Worm (Caenorhabditis elegans) whole organism, L1 larva: ENCODE results near the gene C14A11.5.

Experiments
- C34B4.2 ChIP-seq: sonication (generic microtip); optimal IDR thresholded peaks from 2 replicates; lab custom pipeline; 2017; ENCODE audit warnings: mild to moderate bottlenecking, missing genetic modification characterization, missing compliant biosample characterization
- alr-1 ChIP-seq: fragments of 200-800 bp; sonication (Bioruptor generic); optimal IDR thresholded peaks from 2 replicates; lab custom pipeline; 2018; ENCODE audit warnings: borderline replicate concordance, mild to moderate bottlenecking, missing genetic modification characterization, missing compliant biosample characterization
- ama-1 ChIP-seq: fragments of 150-350 bp; optimal IDR thresholded peaks from 2 replicates; lab custom pipeline; 2014
- blmp-1 ChIP-seq: fragments of 150-350 bp; optimal IDR thresholded peaks from 2 replicates; lab custom pipeline; 2014; ENCODE audit warnings: missing biosample characterization, missing genetic modification characterization
- ceh-63 ChIP-seq: fragments of 200-800 bp; sonication (Bioruptor generic); optimal IDR thresholded peaks from 2 replicates; lab custom pipeline; 2018; ENCODE audit warnings: mild to moderate bottlenecking, missing genetic modification characterization, missing compliant biosample characterization
- ceh-8 ChIP-seq: fragments of 200-800 bp; sonication (Bioruptor generic); optimal IDR thresholded peaks from 2 replicates; lab custom pipeline; 2018; ENCODE audit warnings: mild to moderate bottlenecking, missing genetic modification characterization, moderate library complexity, missing compliant biosample characterization
- dsc-1 ChIP-seq: sonication (generic microtip); optimal IDR thresholded peaks from 2 replicates; lab custom pipeline; 2016; ENCODE audit warnings: mild to moderate bottlenecking, missing genetic modification characterization, missing compliant biosample characterization
- efl-3 ChIP-seq: fragments of 200-800 bp; sonication (Bioruptor generic); optimal IDR thresholded peaks from 2 replicates; lab custom pipeline; 2018; ENCODE audit warnings: mild to moderate bottlenecking, missing genetic modification characterization, missing compliant biosample characterization
- egl-13 ChIP-seq: sonication (generic microtip); optimal IDR thresholded peaks from 2 replicates; lab custom pipeline; 2016; ENCODE audit warnings: missing genotype, missing genetic modification reagents, missing genetic modification characterization, missing compliant biosample characterization
- egl-27 ChIP-seq, 2 experiments: fragments of 150-350 bp in 1 of 2; sonication (generic microtip); optimal IDR thresholded peaks; 3 replicates each; lab custom pipeline; 2017 to 2018; ENCODE audit warnings: missing biosample characterization in 2 of 2, missing genetic modification characterization in 2 of 2, missing genetic modification reagents in 2 of 2
- elt-3 ChIP-seq, 6 experiments: fragments of 150-350 bp in 1 of 6; sonication (generic microtip); optimal IDR thresholded peaks; 2 replicates each; lab custom pipeline; 2017 to 2018; ENCODE audit warnings: missing biosample characterization in 6 of 6, missing genetic modification characterization in 6 of 6, inconsistent platforms in 1 of 6
- ets-5 ChIP-seq: fragments of 200-800 bp; sonication (Bioruptor generic); IDR thresholded peaks from 2 replicates; pipeline ENCODE4 v1.3.6; 2022; ENCODE audit warnings: missing genetic modification characterization, missing compliant biosample characterization
- fkh-10 ChIP-seq: sonication (generic microtip); optimal IDR thresholded peaks from 2 replicates; lab custom pipeline; 2017; ENCODE audit warnings: missing biosample characterization, missing genetic modification reagents, missing genetic modification characterization
- fkh-8 ChIP-seq: sonication (generic microtip); optimal IDR thresholded peaks from 2 replicates; lab custom pipeline; 2016; ENCODE audit warnings: mild to moderate bottlenecking, missing genetic modification characterization, missing compliant biosample characterization
- fos-1 ChIP-seq: fragments of 150-350 bp; optimal IDR thresholded peaks from 2 replicates; lab custom pipeline; 2014; ENCODE audit warnings: missing biosample characterization, missing genetic modification characterization
- hlh-17 ChIP-seq: fragments of 200-800 bp; sonication (Bioruptor generic); optimal IDR thresholded peaks from 2 replicates; lab custom pipeline; 2018; ENCODE audit warnings: missing genetic modification characterization, mild to moderate bottlenecking, missing compliant biosample characterization, moderate library complexity, borderline replicate concordance
- hlh-4 ChIP-seq: sonication (generic microtip); optimal IDR thresholded peaks from 2 replicates; lab custom pipeline; 2016; ENCODE audit warnings: mild to moderate bottlenecking, missing genetic modification characterization, missing compliant biosample characterization
- hpl-2 ChIP-seq: fragments of 150-350 bp; optimal IDR thresholded peaks from 2 replicates; lab custom pipeline; 2014; ENCODE audit warnings: missing biosample characterization, missing genetic modification reagents, missing genetic modification characterization
- irx-1 ChIP-seq: sonication (generic microtip); optimal IDR thresholded peaks from 2 replicates; lab custom pipeline; 2016; ENCODE audit warnings: missing genetic modification characterization, missing compliant biosample characterization
- isw-1 ChIP-seq: fragments of 200-800 bp; sonication (Bioruptor generic); IDR thresholded peaks from 2 replicates; pipeline ENCODE4 v1.3.6; 2022; ENCODE audit warnings: missing genetic modification characterization, missing compliant biosample characterization
- lin-14 ChIP-seq: fragments of 200-800 bp; sonication (Bioruptor generic); optimal IDR thresholded peaks from 2 replicates; lab custom pipeline; 2018; ENCODE audit warnings: mild to moderate bottlenecking, missing genetic modification characterization, moderate library complexity, missing compliant biosample characterization
- lin-15B ChIP-seq: fragments of 150-350 bp; sonication (generic microtip); optimal IDR thresholded peaks from 3 replicates; lab custom pipeline; 2014; ENCODE audit warnings: missing biosample characterization, missing genetic modification characterization
- lir-3 ChIP-seq: sonication (generic microtip); optimal IDR thresholded peaks from 2 replicates; lab custom pipeline; 2016; ENCODE audit warnings: mild to moderate bottlenecking, missing genetic modification characterization, moderate library complexity, missing compliant biosample characterization; ENCODE audit not compliant: poor library complexity
- lsy-2 ChIP-seq, 2 experiments: fragments of 150-350 bp; optimal IDR thresholded peaks; 2 replicates each; lab custom pipeline; 2014; ENCODE audit warnings: missing biosample characterization in 2 of 2, missing genetic modification characterization in 2 of 2
- mef-2 ChIP-seq: fragments of 150-350 bp; optimal IDR thresholded peaks from 2 replicates; lab custom pipeline; 2014; ENCODE audit warnings: missing biosample characterization, missing genetic modification characterization
- nhr-11 ChIP-seq: fragments of 150-350 bp; optimal IDR thresholded peaks from 2 replicates; lab custom pipeline; 2014; ENCODE audit warnings: missing biosample characterization, missing genetic modification characterization
- nhr-19 ChIP-seq: fragments of 200-800 bp; sonication (Bioruptor generic); conservative IDR thresholded peaks from 2 replicates; pipeline ENCODE4 v1.3.6; 2022; ENCODE audit warnings: missing genetic modification characterization, missing compliant biosample characterization
- nhr-237 ChIP-seq: fragments of 150-350 bp; optimal IDR thresholded peaks from 2 replicates; lab custom pipeline; 2014; ENCODE audit warnings: missing biosample characterization, missing genetic modification characterization
- nhr-47 ChIP-seq: sonication (generic microtip); optimal IDR thresholded peaks from 2 replicates; lab custom pipeline; 2016; ENCODE audit warnings: mild to moderate bottlenecking, missing genetic modification characterization, moderate library complexity, missing compliant biosample characterization
- nhr-71 ChIP-seq: sonication (generic microtip); optimal IDR thresholded peaks from 2 replicates; lab custom pipeline; 2016; ENCODE audit warnings: mild to moderate bottlenecking, missing genetic modification characterization, moderate library complexity, missing compliant biosample characterization
- nhr-84 ChIP-seq: sonication (generic microtip); optimal IDR thresholded peaks from 2 replicates; lab custom pipeline; 2017; ENCODE audit warnings: missing biosample characterization, missing genetic modification characterization
- nhr-85 ChIP-seq: sonication (generic microtip); peaks from one replicate; lab custom pipeline; 2016; ENCODE audit warnings: missing genetic modification characterization, inconsistent platforms, missing compliant biosample characterization
- pag-3 ChIP-seq: sonication (generic microtip); optimal IDR thresholded peaks from 2 replicates; lab custom pipeline; 2017; ENCODE audit warnings: missing genetic modification characterization, mild to moderate bottlenecking, missing compliant biosample characterization, antibody characterized with exemption, borderline replicate concordance; ENCODE audit not compliant: insufficient read depth
- pax-3 ChIP-seq: fragments of 200-800 bp; sonication (Bioruptor generic); optimal IDR thresholded peaks from 2 replicates; lab custom pipeline; 2018; ENCODE audit warnings: mild to moderate bottlenecking, missing genetic modification characterization, moderate library complexity, missing compliant biosample characterization
- sox-4 ChIP-seq: sonication (generic microtip); optimal IDR thresholded peaks from 2 replicates; lab custom pipeline; 2016; ENCODE audit warnings: missing genetic modification characterization, missing compliant biosample characterization
- sptf-1 ChIP-seq: fragments of 150-350 bp; optimal IDR thresholded peaks from 2 replicates; lab custom pipeline; 2014; ENCODE audit warnings: missing biosample characterization, missing genetic modification characterization
- swsn-7 ChIP-seq: sonication (generic microtip); optimal IDR thresholded peaks from 2 replicates; lab custom pipeline; 2016; ENCODE audit warnings: missing genetic modification characterization, missing compliant biosample characterization
- unc-30 ChIP-seq: sonication (generic microtip); optimal IDR thresholded peaks from 2 replicates; lab custom pipeline; 2017; ENCODE audit warnings: missing biosample characterization, missing genetic modification characterization
- unc-62 ChIP-seq: fragments of 150-350 bp; optimal IDR thresholded peaks from 2 replicates; lab custom pipeline; 2014; ENCODE audit warnings: missing biosample characterization, missing genetic modification reagents, missing genetic modification characterization
- unc-86 ChIP-seq: sonication (generic microtip); optimal IDR thresholded peaks from 2 replicates; lab custom pipeline; 2016; ENCODE audit warnings: missing genetic modification characterization, missing compliant biosample characterization
- zip-4 ChIP-seq: fragments of 200-800 bp; sonication (Bioruptor generic); optimal IDR thresholded peaks from 2 replicates; lab custom pipeline; 2018; ENCODE audit warnings: mild to moderate bottlenecking, missing genetic modification characterization, moderate library complexity, missing compliant biosample characterization
- ztf-4 ChIP-seq: fragments of 150-350 bp; optimal IDR thresholded peaks from 2 replicates; lab custom pipeline; 2014; ENCODE audit warnings: missing biosample characterization, missing genetic modification characterization

The C14A11.5 gene

DNA sequence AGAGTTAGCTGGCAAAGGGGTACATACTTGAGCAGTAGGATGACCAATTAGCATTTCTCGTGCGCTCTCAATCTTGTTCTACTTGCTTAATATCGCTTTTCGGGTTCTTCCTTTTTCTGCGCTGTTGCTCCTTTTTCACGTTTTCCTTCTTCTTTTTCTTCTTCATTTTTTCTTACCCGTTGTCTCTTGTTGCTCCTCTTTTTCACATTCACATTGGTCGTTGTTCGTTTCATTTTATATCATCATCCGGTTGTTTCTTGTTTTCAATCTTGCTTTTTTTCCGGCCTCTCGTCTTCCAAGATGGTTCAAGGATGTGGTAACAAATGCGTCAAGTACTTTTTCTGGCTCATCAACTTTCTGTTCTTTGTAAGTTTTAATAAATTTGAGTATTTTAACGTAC is 12.8 kb upstream of the C14A11.5 start, which contains the start of gene tsp-6:
Gene tsp-6 (plus strand): TSS at position 301 of the 400 bp plus-strand sequence.
- no peak for TF ChIP-seq fos-1 (tag; lab: Kevin White, UChicago)
- TF ChIP-seq lir-3, result no peak
- TF ChIP-seq nhr-84, result no peak
- TF ChIP-seq swsn-7 (tag; lab: Kevin White, UChicago), result no peak
- no peak for TF ChIP-seq egl-13 (tag; lab: Kevin White, UChicago)
- no peak for TF ChIP-seq unc-62 (GFP tag; lab: Kevin White, UChicago)
- no peak for TF ChIP-seq zip-4 (GFP tag; lab: Kevin White, UChicago)
- TF ChIP-seq ama-1 (lab: Kevin White, UChicago), result no peak

- peak; percentile 45 for TF ChIP-seq sox-4
- peak; percentile 58 for TF ChIP-seq hlh-4
- peak; percentile 70 for TF ChIP-seq nhr-71 (tag; lab: Kevin White, UChicago)
- peak; percentile 90 for TF ChIP-seq fkh-8 (tag; lab: Kevin White, UChicago)
- TF ChIP-seq lin-14, result peak; percentile 29
- TF ChIP-seq elt-3 (tag; optimal IDR thresholded peaks at IDR 0.05; lab: Kevin White, UChicago), result no peak
- TF ChIP-seq nhr-85 (tag; lab: Kevin White, UChicago), result no peak
- no peak for TF ChIP-seq ceh-8 (GFP tag; lab: Kevin White, UChicago)
- TF ChIP-seq ztf-4 (tag; lab: Kevin White, UChicago), result peak; percentile 26
- peak; percentile 48 for TF ChIP-seq nhr-47 (tag; lab: Kevin White, UChicago)
- TF ChIP-seq ama-1 (lab: Kevin White, UChicago), result no peak
Measured at ce11 chrX:2819747-2820146, 12.4 kb upstream of the C14A11.5 start.

DNA sequence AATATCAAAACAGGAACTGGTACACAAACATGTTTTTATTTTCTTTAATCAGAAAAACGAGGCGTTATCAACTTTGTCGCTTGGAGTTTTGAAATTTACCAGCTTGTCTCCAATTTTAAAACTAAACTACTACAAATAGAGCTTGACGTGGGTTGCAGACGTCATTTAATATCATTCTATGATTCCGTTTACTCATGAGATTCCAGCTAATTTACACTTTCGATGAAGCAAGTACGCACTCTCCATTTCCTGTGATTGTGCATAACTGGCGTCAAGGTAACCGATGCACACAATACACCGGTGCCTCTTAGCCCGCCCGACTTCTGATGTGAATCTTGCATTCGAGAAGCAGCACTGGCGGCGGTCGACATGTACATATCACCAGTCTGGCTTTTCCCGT is 11.6 kb upstream of the C14A11.5 start:
- TF ChIP-seq nhr-71 (tag; lab: Kevin White, UChicago) (peak; percentile 77), nhr-237 (no peak), lin-14 (peak; percentile 20), fkh-10 (GFP tag; lab: Kevin White, UChicago) (peak; percentile 43), ceh-8 (GFP tag; lab: Kevin White, UChicago) (peak; percentile 30), isw-1 (GFP tag; lab: Robert Waterston, UW) (no peak), dsc-1 (tag; lab: Kevin White, UChicago) (peak; percentile 24), hpl-2 (GFP tag; lab: Kevin White, UChicago) (no peak), swsn-7 (tag; lab: Kevin White, UChicago) (peak; percentile 37), sox-4 (peak; percentile 62), nhr-47 (tag; lab: Kevin White, UChicago) (peak; percentile 72), fkh-8 (tag; lab: Kevin White, UChicago) (peak; percentile 97), ama-1 (lab: Kevin White, UChicago) (no peak)
- TF ChIP-seq, all 84 proteins: peak for 9

DNA sequence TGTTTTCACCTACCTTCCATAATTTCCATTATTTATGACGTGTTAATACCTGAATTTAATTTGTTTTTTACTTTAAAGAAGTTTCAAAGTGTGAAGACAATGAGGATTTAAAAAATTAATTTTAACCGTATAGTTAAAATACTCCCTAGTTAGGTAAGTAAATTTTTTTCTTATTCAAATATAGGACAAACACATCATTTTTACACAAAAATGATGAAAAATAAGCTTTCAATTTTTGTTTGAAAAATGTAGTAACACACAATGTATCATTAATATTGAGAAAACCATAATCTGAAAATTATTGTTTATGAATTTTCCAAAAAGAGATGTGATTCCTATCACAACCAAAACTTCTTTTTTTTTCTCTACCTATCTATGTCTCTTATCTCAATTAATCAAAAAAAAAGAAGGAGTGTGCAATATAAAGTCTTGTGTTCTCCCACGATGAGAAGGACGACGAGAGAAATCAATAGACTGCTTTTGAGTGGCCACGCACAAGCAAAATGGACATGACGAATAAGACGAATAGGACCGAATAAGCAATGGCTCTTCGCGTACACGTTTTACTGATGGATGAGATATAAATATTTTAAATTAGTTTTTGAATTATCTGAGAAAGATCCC is 6.9 kb upstream of the C14A11.5 start, which contains the start of gene C14A11.6:
Gene C14A11.6 (minus strand): TSS at position 51 of the 624 bp plus-strand sequence.
- TF ChIP-seq lin-15B, result no peak
- no peak for TF ChIP-seq swsn-7 (tag; lab: Kevin White, UChicago)
- no peak for TF ChIP-seq nhr-237
- no peak for TF ChIP-seq egl-27 (tag; optimal IDR thresholded peaks at IDR 0.05; lab: Kevin White, UChicago)
- TF ChIP-seq isw-1 (GFP tag; lab: Robert Waterston, UW), result no peak
- no peak for TF ChIP-seq C34B4.2 (tag; lab: Kevin White, UChicago)
- TF ChIP-seq lin-14, result peak; percentile 55
- TF ChIP-seq fkh-8 (tag; lab: Kevin White, UChicago), result peak; percentile 11
- peak; percentile 20 for TF ChIP-seq nhr-47 (tag; lab: Kevin White, UChicago)
- TF ChIP-seq nhr-71 (tag; lab: Kevin White, UChicago), result peak; percentile 12
- no peak for TF ChIP-seq irx-1 (tag; lab: Kevin White, UChicago)
- no peak for TF ChIP-seq hlh-17
- no peak for TF ChIP-seq pag-3 (tag; lab: Kevin White, UChicago)
- TF ChIP-seq unc-30 (tag; lab: Kevin White, UChicago), result no peak
- no peak for TF ChIP-seq nhr-11
- no peak for TF ChIP-seq hlh-4
- TF ChIP-seq pax-3 (tag; lab: Kevin White, UChicago), result no peak
- no peak for TF ChIP-seq zip-4 (GFP tag; lab: Kevin White, UChicago)
- no peak for TF ChIP-seq nhr-19 (GFP tag; lab: Robert Waterston, UW)
- peak in 1 of 2 experiments; percentile 5 for TF ChIP-seq lsy-2 (tag; optimal IDR thresholded peaks at IDR 0.05; lab: Kevin White, UChicago)
- TF ChIP-seq ceh-63 (GFP tag; lab: Kevin White, UChicago), result no peak
- no peak for TF ChIP-seq alr-1 (tag; lab: Kevin White, UChicago)
- TF ChIP-seq unc-86, result no peak
- TF ChIP-seq nhr-84, result no peak
- TF ChIP-seq blmp-1 (tag; lab: Kevin White, UChicago), result no peak
- no peak for TF ChIP-seq ets-5 (GFP tag; lab: Robert Waterston, UW)
- no peak for TF ChIP-seq fkh-10 (GFP tag; lab: Kevin White, UChicago)
- no peak for TF ChIP-seq sptf-1 (tag; lab: Kevin White, UChicago)
- no peak for TF ChIP-seq efl-3 (GFP tag; lab: Kevin White, UChicago)
- TF ChIP-seq mef-2 (tag; lab: Kevin White, UChicago), result no peak
